Fruit fly (Drosophila melanogaster) whole organism, pupa: ENCODE results near the gene RFeSP.

Experiments used
- CG10348 ChIP-seq: fragments of 200-800 bp; sonication (Bioruptor generic); IDR thresholded peaks from 2 replicates; pipeline ENCODE4 v1.3.6; 2022; ENCODE audit warnings: missing biosample characterization, missing genetic modification characterization
- CG12605 ChIP-seq: fragments of 200-800 bp; sonication (Bioruptor generic); IDR thresholded peaks from 2 replicates; pipeline ENCODE4 v1.3.6; 2022; ENCODE audit warnings: missing biosample characterization, missing genetic modification characterization
- CG13204 ChIP-seq: fragments of 200-800 bp; sonication (Bioruptor generic); optimal IDR thresholded peaks from 2 replicates; lab custom pipeline; 2018; ENCODE audit warnings: missing biosample characterization, mild to moderate bottlenecking, missing genetic modification characterization, moderate library complexity
- CG14655 ChIP-seq: fragments of 200-800 bp; sonication (Bioruptor generic); optimal IDR thresholded peaks from 3 replicates; lab custom pipeline; 2017; ENCODE audit warnings: mild to moderate bottlenecking, missing biosample characterization, missing genetic modification reagents, missing genetic modification characterization
- CG15710 ChIP-seq: fragments of 200-800 bp; sonication (Bioruptor generic); optimal IDR thresholded peaks from 2 replicates; lab custom pipeline; 2018; ENCODE audit warnings: missing biosample characterization, mild to moderate bottlenecking, missing genetic modification characterization, moderate library complexity
- CG17806 ChIP-seq: fragments of 200-800 bp; sonication (Bioruptor generic); optimal IDR thresholded peaks from 2 replicates; lab custom pipeline; 2018; ENCODE audit warnings: missing biosample characterization, mild to moderate bottlenecking, missing genetic modification characterization, moderate library complexity
- CG32121 ChIP-seq: fragments of 200-800 bp; sonication (Bioruptor generic); IDR thresholded peaks from 2 replicates; pipeline ENCODE4 v1.3.6; 2022; ENCODE audit warnings: missing biosample characterization, missing genetic modification characterization
- CG34367 ChIP-seq: fragments of 200-800 bp; sonication (Bioruptor generic); optimal IDR thresholded peaks from 2 replicates; lab custom pipeline; 2018; ENCODE audit warnings: missing biosample characterization, mild to moderate bottlenecking, missing genetic modification characterization
- CG4496 ChIP-seq: fragments of 200-800 bp; sonication (Bioruptor generic); IDR thresholded peaks from 3 replicates; pipeline ENCODE4 v1.3.6; 2022; ENCODE audit warnings: missing biosample characterization, missing genetic modification characterization
- CG8159 ChIP-seq: fragments of 200-800 bp; sonication (Bioruptor generic); optimal IDR thresholded peaks from 3 replicates; lab custom pipeline; 2018; ENCODE audit warnings: missing biosample characterization, mild to moderate bottlenecking, missing genetic modification characterization, moderate library complexity
- CG8301 ChIP-seq: fragments of 200-800 bp; sonication (Bioruptor generic); optimal IDR thresholded peaks from 2 replicates; lab custom pipeline; 2018; ENCODE audit warnings: missing biosample characterization, mild to moderate bottlenecking, missing genetic modification characterization
- CG9948 ChIP-seq: fragments of 200-800 bp; sonication (Bioruptor generic); optimal IDR thresholded peaks from 2 replicates; lab custom pipeline; 2018; ENCODE audit warnings: missing biosample characterization, mild to moderate bottlenecking, missing genetic modification characterization, moderate library complexity
- D1 ChIP-seq: fragments of 200-800 bp; sonication (Bioruptor generic); optimal IDR thresholded peaks from 2 replicates; lab custom pipeline; 2018; ENCODE audit warnings: missing biosample characterization, mild to moderate bottlenecking, missing genetic modification characterization, moderate library complexity
- EcR ChIP-seq: fragments of 200-800 bp; sonication (Bioruptor generic); optimal IDR thresholded peaks from 3 replicates; lab custom pipeline; 2019; ENCODE audit warnings: missing biosample characterization, missing genetic modification characterization, mild to moderate bottlenecking, moderate library complexity, missing genetic modification reagents
- Ets98B ChIP-seq: fragments of 200-800 bp; sonication (Bioruptor generic); IDR thresholded peaks from 2 replicates; pipeline ENCODE4 v1.3.6; 2022; ENCODE audit warnings: missing biosample characterization, missing genetic modification characterization
- Pif1A ChIP-seq: fragments of 200-800 bp; sonication (Bioruptor generic); optimal IDR thresholded peaks from 3 replicates; lab custom pipeline; 2016; ENCODE audit warnings: missing biosample characterization, missing genetic modification characterization
- Pif1B ChIP-seq: fragments of 200-800 bp; sonication (Bioruptor generic); optimal IDR thresholded peaks from 3 replicates; lab custom pipeline; 2016; ENCODE audit warnings: missing biosample characterization, missing genetic modification characterization
- Snoo ChIP-seq: fragments of 200-800 bp; sonication (Bioruptor generic); optimal IDR thresholded peaks from 3 replicates; lab custom pipeline; 2017; ENCODE audit warnings: missing biosample characterization, mild to moderate bottlenecking, missing genetic modification characterization, inconsistent platforms
- fd96Ca ChIP-seq: fragments of 200-800 bp; sonication (Bioruptor generic); IDR thresholded peaks from 3 replicates; pipeline ENCODE4 v1.3.6; 2022; ENCODE audit warnings: missing biosample characterization, missing genetic modification characterization
- gl ChIP-seq: fragments of 200-800 bp; sonication (Bioruptor generic); optimal IDR thresholded peaks from 2 replicates; lab custom pipeline; 2018; ENCODE audit warnings: missing biosample characterization, mild to moderate bottlenecking, missing genetic modification characterization
- rn ChIP-seq: fragments of 200-800 bp; sonication (Bioruptor generic); IDR thresholded peaks from 2 replicates; pipeline ENCODE4 v1.3.6; 2022; ENCODE audit warnings: missing biosample characterization, missing genetic modification characterization

The RFeSP gene

DNA sequence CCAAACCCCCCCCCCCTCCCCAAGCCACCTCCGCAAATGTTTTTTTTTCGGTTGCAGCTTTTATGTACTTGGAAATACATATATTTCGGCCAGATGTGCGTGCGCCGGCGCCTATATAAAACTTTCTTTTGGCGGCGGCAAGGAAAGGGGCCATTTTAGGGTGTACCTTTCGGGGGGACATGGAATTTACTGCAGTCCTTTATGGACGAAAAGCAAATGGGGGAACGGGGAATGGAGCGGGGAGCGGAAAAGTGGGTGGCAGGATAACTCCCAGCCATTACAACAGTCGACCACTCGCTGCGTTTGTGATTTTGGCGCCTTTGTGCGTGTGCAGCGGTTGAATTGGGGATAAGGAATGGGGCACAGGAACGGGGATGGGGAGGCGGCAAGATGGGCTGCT is 4.7 kb upstream of the RFeSP start:
- TF ChIP-seq Snoo (tag; lab: Kevin White, UChicago) (no peak), CG13204 (GFP tag; lab: Kevin White, UChicago) (no peak), CG14655 (no peak), CG12605 (GFP tag; lab: Robert Waterston, UW) (no peak), fd96Ca (no peak), CG9948 (tag; lab: Kevin White, UChicago) (no peak), Ets98B (GFP tag; lab: Robert Waterston, UW) (no peak), CG15710 (tag; lab: Kevin White, UChicago) (no peak), CG32121 (GFP tag; lab: Robert Waterston, UW) (no peak), rn (GFP tag; lab: Robert Waterston, UW) (no peak), Pif1B (GFP tag; lab: Kevin White, UChicago) (no peak), CG10348 (GFP tag; lab: Robert Waterston, UW) (no peak), D1 (tag; lab: Kevin White, UChicago) (no peak), CG17806 (tag; lab: Kevin White, UChicago) (no peak), CG34367 (tag; lab: Kevin White, UChicago) (no peak)

dm6 chr2L:1617712-1618111 is 3.8 kb upstream of the RFeSP start:
- no peak for TF ChIP-seq CG32121 (GFP tag; lab: Robert Waterston, UW)
- TF ChIP-seq Ets98B (GFP tag; lab: Robert Waterston, UW) = peak; percentile 25; the same call in 1 of the 2 replicates
- TF ChIP-seq Pif1B (GFP tag; lab: Kevin White, UChicago) = no peak
- peak; percentile 34 for TF ChIP-seq CG34367 (tag; lab: Kevin White, UChicago)
- TF ChIP-seq D1 (tag; lab: Kevin White, UChicago) = no peak
- TF ChIP-seq EcR (GFP tag; lab: Kevin White, UChicago) = peak; percentile 66
- TF ChIP-seq CG8159 = peak; percentile 36
- no peak for TF ChIP-seq rn (GFP tag; lab: Robert Waterston, UW)
- TF ChIP-seq Snoo (tag; lab: Kevin White, UChicago) = no peak
- no peak for TF ChIP-seq CG17806 (tag; lab: Kevin White, UChicago)
- peak; percentile 33 for TF ChIP-seq CG15710 (tag; lab: Kevin White, UChicago)
- TF ChIP-seq CG10348 (GFP tag; lab: Robert Waterston, UW) = no peak
- TF ChIP-seq CG12605 (GFP tag; lab: Robert Waterston, UW) = no peak
- no peak for TF ChIP-seq fd96Ca
- peak; percentile 62 for TF ChIP-seq CG13204 (GFP tag; lab: Kevin White, UChicago)
- peak; percentile 35 for TF ChIP-seq gl (tag; lab: Kevin White, UChicago)
- no peak for TF ChIP-seq CG9948 (tag; lab: Kevin White, UChicago)
- no peak for TF ChIP-seq Pif1A
- TF ChIP-seq CG14655 = peak; percentile 62
- TF ChIP-seq CG4496 (GFP tag; lab: Robert Waterston, UW) = 0 out of 3 replicates have a peak, but pooled peaks have one; percentile 17
- peak; percentile 4 for TF ChIP-seq CG8301

- peak; percentile 29; the same call in 1 of the 2 replicates for TF ChIP-seq Ets98B (GFP tag; lab: Robert Waterston, UW)
- no peak for TF ChIP-seq CG4496 (GFP tag; lab: Robert Waterston, UW)
- TF ChIP-seq, all 21 proteins: peak for 1
Observed at dm6 chr2L:1615753-1616152, 1.8 kb upstream of the RFeSP start.

DNA sequence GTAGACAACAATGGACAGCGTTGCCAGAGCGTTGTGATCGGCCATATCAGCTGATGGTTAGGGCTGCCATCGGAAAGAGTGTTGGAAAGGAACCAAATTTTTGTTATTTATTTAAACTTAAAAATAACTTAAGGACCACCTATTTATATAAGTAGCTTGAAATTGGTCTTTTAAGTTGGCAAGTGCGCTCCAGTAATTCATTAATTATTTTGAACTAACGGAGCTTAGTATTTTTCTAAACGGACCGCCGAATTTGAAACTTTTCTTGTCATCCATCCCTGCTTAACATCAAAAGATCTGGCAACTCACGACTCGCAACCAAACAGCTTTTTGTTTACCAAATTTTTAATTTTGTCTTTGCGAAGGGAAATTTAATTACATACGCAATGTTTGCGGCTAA is 2.8 kb downstream of the RFeSP start, which contains the start of the genes Rab3GAP1 and CG14352:
TSS of gene Rab3GAP1 (minus strand) at position 36 of the 400 bp plus-strand sequence.
TSS of gene CG14352 (plus strand) at position 289 of the 400 bp plus-strand sequence.
- 0 out of 2 replicates have a peak, but pooled peaks have one; percentile 8 for TF ChIP-seq CG10348 (GFP tag; lab: Robert Waterston, UW)
- no peak for TF ChIP-seq CG12605 (GFP tag; lab: Robert Waterston, UW)
- TF ChIP-seq CG8159 = peak; percentile 72
- peak; percentile 72 for TF ChIP-seq CG17806 (tag; lab: Kevin White, UChicago)
- TF ChIP-seq CG32121 (GFP tag; lab: Robert Waterston, UW) = peak; percentile 73; the same call in 1 of the 2 replicates
- no peak for TF ChIP-seq Pif1A
- TF ChIP-seq fd96Ca = peak; percentile 79
- TF ChIP-seq rn (GFP tag; lab: Robert Waterston, UW) = peak; percentile 71
- TF ChIP-seq CG9948 (tag; lab: Kevin White, UChicago) = peak; percentile 74
- no peak for TF ChIP-seq EcR (GFP tag; lab: Kevin White, UChicago)
- peak; percentile 77 for TF ChIP-seq CG15710 (tag; lab: Kevin White, UChicago)
- TF ChIP-seq CG4496 (GFP tag; lab: Robert Waterston, UW) = peak; percentile 80
- TF ChIP-seq Ets98B (GFP tag; lab: Robert Waterston, UW) = peak; percentile 66
- TF ChIP-seq CG14655 = no peak
- TF ChIP-seq CG34367 (tag; lab: Kevin White, UChicago) = peak; percentile 57
- no peak for TF ChIP-seq CG13204 (GFP tag; lab: Kevin White, UChicago)
- TF ChIP-seq CG8301 = peak; percentile 59
- no peak for TF ChIP-seq D1 (tag; lab: Kevin White, UChicago)
- no peak for TF ChIP-seq gl (tag; lab: Kevin White, UChicago)
- peak; percentile 59 for TF ChIP-seq Snoo (tag; lab: Kevin White, UChicago)
- no peak for TF ChIP-seq Pif1B (GFP tag; lab: Kevin White, UChicago)

dm6 chr2L:1606758-1607157 is 7.2 kb downstream of the RFeSP start:
- TF ChIP-seq CG12605 (GFP tag; lab: Robert Waterston, UW) (no peak), D1 (tag; lab: Kevin White, UChicago) (no peak), CG13204 (GFP tag; lab: Kevin White, UChicago) (peak; percentile 19)

- no peak for TF ChIP-seq Pif1A
- TF ChIP-seq CG8159 = peak; percentile 61
- peak; percentile 3 for TF ChIP-seq gl (tag; lab: Kevin White, UChicago)
- TF ChIP-seq fd96Ca = no peak
- no peak for TF ChIP-seq CG12605 (GFP tag; lab: Robert Waterston, UW)
- TF ChIP-seq CG8301 = peak; percentile 16
- peak; percentile 34 for TF ChIP-seq CG15710 (tag; lab: Kevin White, UChicago)
- peak; percentile 6 for TF ChIP-seq CG34367 (tag; lab: Kevin White, UChicago)
- peak; percentile 62 for TF ChIP-seq CG9948 (tag; lab: Kevin White, UChicago)
- no peak for TF ChIP-seq Ets98B (GFP tag; lab: Robert Waterston, UW)
- peak; percentile 30 for TF ChIP-seq CG17806 (tag; lab: Kevin White, UChicago)
- peak; percentile 47 for TF ChIP-seq CG14655
Observed at dm6 chr2L:1603847-1604246, 10.1 kb downstream of the RFeSP start.
